Worm (Caenorhabditis elegans) whole organism, L4 larva: ENCODE data around the gene shpk-1.

Experiments
- ama-1 ChIP-seq: fragments of 150-350 bp; optimal IDR thresholded peaks from 2 replicates; lab custom pipeline; 2014; ENCODE audit warnings: inconsistent platforms, mixed read lengths
- pha-4 ChIP-seq, 2 experiments: fragments of 150-350 bp in 1 of 2; fragments of 200-800 bp in 1 of 2; sonication (Bioruptor generic) in 1 of 2; IDR thresholded peaks in 1 of 2; optimal IDR thresholded peaks in 1 of 2; 2 replicates each; pipeline versions ENCODE4 v1.3.6 to Lab custom; 2014 to 2022; ENCODE audit warnings: missing genetic modification characterization in 2 of 2, missing genetic modification reagents in 2 of 2, missing biosample characterization in 1 of 2, missing compliant biosample characterization in 1 of 2
- snpc-4 ChIP-seq: fragments of 150-350 bp; optimal IDR thresholded peaks from 2 replicates; lab custom pipeline; 2014; ENCODE audit warnings: missing biosample characterization, missing genetic modification characterization
- unc-130 ChIP-seq: sonication (generic microtip); optimal IDR thresholded peaks from 2 replicates; lab custom pipeline; 2016; ENCODE audit warnings: missing genetic modification reagents, missing genetic modification characterization, missing compliant biosample characterization

- TF ChIP-seq snpc-4 (tag; lab: Kevin White, UChicago): no peak
- TF ChIP-seq ama-1 (lab: Kevin White, UChicago): no peak
- TF ChIP-seq pha-4 (GFP tag; IDR thresholded peaks at IDR 0.05; lab: Robert Waterston, UW): no peak
- no peak for TF ChIP-seq pha-4 (tag; optimal IDR thresholded peaks at IDR 0.05; lab: Kevin White, UChicago)
- no peak for TF ChIP-seq unc-130
These were observed 44.9 kb downstream of the shpk-1 start for ce11 chrIII:13652708-13653107.
